Worm (Caenorhabditis elegans) whole organism, mixed stage, embryonic: ENCODE measurements around the gene fan-1.
"Not testable (repeated sequence)": the region's sequence is repeated elsewhere in the genome, so short reads cannot be mapped to it uniquely, and the experiment has no call there.

Source experiments
- bed-3 ChIP-seq: fragments of 200-800 bp; sonication (Bioruptor generic); optimal IDR thresholded peaks from 3 replicates; lab custom pipeline; 2018; ENCODE audit warnings: mild to moderate bottlenecking, missing genetic modification characterization, moderate library complexity, missing compliant biosample characterization
- blmp-1 ChIP-seq: fragments of 150-350 bp; optimal IDR thresholded peaks from 2 replicates; lab custom pipeline; 2014; ENCODE audit warnings: missing biosample characterization, missing genetic modification characterization
- ceh-39 ChIP-seq: fragments of 150-350 bp; optimal IDR thresholded peaks from 2 replicates; lab custom pipeline; 2014; ENCODE audit warnings: missing biosample characterization, missing genetic modification characterization
- drap-1 ChIP-seq: fragments of 200-800 bp; sonication (Bioruptor generic); optimal IDR thresholded peaks from 3 replicates; lab custom pipeline; 2018; ENCODE audit warnings: mild to moderate bottlenecking, missing genetic modification characterization, missing compliant biosample characterization
- elt-1 ChIP-seq: sonication (generic microtip); optimal IDR thresholded peaks from 2 replicates; lab custom pipeline; 2017; ENCODE audit warnings: missing genetic modification characterization, mild to moderate bottlenecking, missing compliant biosample characterization, antibody characterized with exemption, moderate library complexity, borderline replicate concordance; ENCODE audit not compliant: insufficient read depth
- flh-1 ChIP-seq: fragments of 200-800 bp; sonication (Bioruptor generic); optimal IDR thresholded peaks from 2 replicates; lab custom pipeline; 2018; ENCODE audit warnings: mild to moderate bottlenecking, missing genetic modification characterization, moderate library complexity, missing compliant biosample characterization
- ham-2 ChIP-seq: fragments of 200-800 bp; sonication (Bioruptor generic); optimal IDR thresholded peaks from 2 replicates; lab custom pipeline; 2018; ENCODE audit warnings: mild to moderate bottlenecking, missing genetic modification characterization, missing compliant biosample characterization
- hlh-1 ChIP-seq: fragments of 150-350 bp; optimal IDR thresholded peaks from 2 replicates; lab custom pipeline; 2014; ENCODE audit warnings: missing biosample characterization, missing genetic modification reagents, missing genetic modification characterization
- lin-13 ChIP-seq: fragments of 150-350 bp; optimal IDR thresholded peaks from 2 replicates; lab custom pipeline; 2014; ENCODE audit warnings: missing biosample characterization, missing genetic modification characterization
- lsy-2 ChIP-seq: fragments of 150-350 bp; optimal IDR thresholded peaks from 2 replicates; lab custom pipeline; 2014; ENCODE audit warnings: missing biosample characterization, missing genetic modification characterization
- mab-5 ChIP-seq: fragments of 150-350 bp; optimal IDR thresholded peaks from 2 replicates; lab custom pipeline; 2014; ENCODE audit warnings: missing biosample characterization, missing genetic modification characterization
- mls-2 ChIP-seq: sonication (generic microtip); optimal IDR thresholded peaks from 2 replicates; lab custom pipeline; 2016; ENCODE audit warnings: mild to moderate bottlenecking, missing genetic modification characterization, moderate library complexity, missing compliant biosample characterization
- nhr-12 ChIP-seq: fragments of 150-350 bp; optimal IDR thresholded peaks from 2 replicates; lab custom pipeline; 2014; ENCODE audit warnings: missing biosample characterization, missing genetic modification characterization
- nhr-237 ChIP-seq: fragments of 150-350 bp; optimal IDR thresholded peaks from 2 replicates; lab custom pipeline; 2014; ENCODE audit warnings: missing biosample characterization, missing genetic modification characterization
- nhr-28 ChIP-seq: fragments of 150-350 bp; optimal IDR thresholded peaks from 2 replicates; lab custom pipeline; 2014; ENCODE audit warnings: missing biosample characterization, missing genetic modification characterization
- nhr-76 ChIP-seq: sonication (generic microtip); optimal IDR thresholded peaks from 2 replicates; lab custom pipeline; 2017; ENCODE audit warnings: missing biosample characterization, missing genetic modification characterization
- pha-4 ChIP-seq: fragments of 150-350 bp; optimal IDR thresholded peaks from 2 replicates; lab custom pipeline; 2018; ENCODE audit warnings: missing biosample characterization, missing genetic modification reagents, missing genetic modification characterization
- sem-2 ChIP-seq: fragments of 200-800 bp; sonication (Bioruptor generic); optimal IDR thresholded peaks from 2 replicates; lab custom pipeline; 2018; ENCODE audit warnings: mild to moderate bottlenecking, missing genetic modification characterization, missing compliant biosample characterization
- sptf-1 ChIP-seq: sonication (generic microtip); optimal IDR thresholded peaks from 2 replicates; lab custom pipeline; 2017; ENCODE audit warnings: mild to moderate bottlenecking, missing genetic modification characterization, moderate library complexity, missing compliant biosample characterization
- unc-39 ChIP-seq: fragments of 150-350 bp; optimal IDR thresholded peaks from 2 replicates; lab custom pipeline; 2014; ENCODE audit warnings: missing biosample characterization, missing genetic modification characterization
- unc-62 ChIP-seq: fragments of 150-350 bp; optimal IDR thresholded peaks from 2 replicates; lab custom pipeline; 2014; ENCODE audit warnings: missing biosample characterization, missing genetic modification reagents, missing genetic modification characterization
- ztf-11 ChIP-seq: fragments of 150-350 bp; optimal IDR thresholded peaks from 2 replicates; lab custom pipeline; 2014; ENCODE audit warnings: missing biosample characterization, missing genetic modification characterization

The fan-1 gene

ce11 chrIV:6597918-6598317 is 49.4 kb downstream of the fan-1 start, which contains the start of gene nspb-4:
TSS of gene nspb-4 (plus strand) at chrIV:6598218.
- TF ChIP-seq pha-4 (tag; lab: Kevin White, UChicago); sptf-1; drap-1 (GFP tag; lab: Kevin White, UChicago): not testable (repeated sequence)

- not testable (repeated sequence) for TF ChIP-seq nhr-12 (tag; lab: Kevin White, UChicago); sem-2 (GFP tag; lab: Kevin White, UChicago); elt-1 (tag; lab: Kevin White, UChicago)
Measured at ce11 chrIV:6598740-6599139, 50.3 kb downstream of the fan-1 start, which contains the start of gene nspb-5. TSS of gene nspb-5 (plus strand) at chrIV:6599040.

ce11 chrIV:6599447-6599846 is 51.0 kb downstream of the fan-1 start, which contains the start of gene F38A5.8:
TSS of gene F38A5.8 (plus strand) at chrIV:6599747.
- TF ChIP-seq ceh-39 (tag; lab: Kevin White, UChicago) (no peak), flh-1 (GFP tag; lab: Kevin White, UChicago) (no peak), elt-1 (tag; lab: Kevin White, UChicago) (no peak), ham-2 (no peak), nhr-237 (tag; lab: Kevin White, UChicago) (no peak), bed-3 (GFP tag; lab: Kevin White, UChicago) (no peak), nhr-76 (tag; lab: Kevin White, UChicago) (no peak), lin-13 (tag; lab: Kevin White, UChicago) (no peak), lsy-2 (no peak), unc-39 (tag; lab: Kevin White, UChicago) (no peak), ztf-11 (tag; lab: Kevin White, UChicago) (no peak), mab-5 (no peak), nhr-28 (no peak), drap-1 (GFP tag; lab: Kevin White, UChicago) (no peak)

- TF ChIP-seq nhr-76 (tag; lab: Kevin White, UChicago): no peak
- TF ChIP-seq unc-62 (GFP tag; lab: Kevin White, UChicago): no peak
- TF ChIP-seq ceh-39 (tag; lab: Kevin White, UChicago): peak; percentile 63
- TF ChIP-seq lin-13 (tag; lab: Kevin White, UChicago): no peak
- TF ChIP-seq hlh-1 (tag; lab: Kevin White, UChicago): peak; percentile 52
- TF ChIP-seq flh-1 (GFP tag; lab: Kevin White, UChicago): no peak
- no peak for TF ChIP-seq mls-2 (tag; lab: Kevin White, UChicago)
- no peak for TF ChIP-seq blmp-1 (tag; lab: Kevin White, UChicago)
- TF ChIP-seq sptf-1: no peak
Measured at ce11 chrIV:6601213-6601724, 52.8 kb downstream of the fan-1 start, which contains the start of gene sup-36. TSS of gene sup-36 (plus strand) at chrIV:6601674.
